Fruit fly (Drosophila melanogaster): Measurements from ENCODE around the gene aop.
A peak's percentile ranks its signal among the peaks of the same experiment; 100 is the strongest.

The aop gene

DNA sequence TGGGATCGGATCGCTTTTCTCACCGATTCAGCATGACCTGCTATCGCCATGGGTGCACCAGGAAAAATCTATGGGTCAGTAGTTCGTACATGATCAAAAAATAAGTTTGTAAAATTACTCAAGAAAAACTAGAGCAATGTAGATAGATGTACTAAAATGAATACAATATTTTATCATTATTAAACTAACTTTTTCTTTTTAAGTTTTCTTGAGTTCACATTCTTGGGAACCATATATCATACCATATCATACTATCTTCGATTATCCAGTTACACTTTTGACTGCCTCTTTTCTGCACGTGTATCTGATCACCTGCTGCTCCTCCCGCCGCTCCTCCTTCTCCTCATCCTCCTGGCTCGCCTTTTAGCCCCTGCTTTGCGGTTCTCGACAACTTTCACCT, 6.8 kb upstream of the aop start (continued):
- peak; percentile 66 for TF ChIP-seq CG6276 (GFP tag; optimal IDR thresholded peaks at IDR 0.05)
- peak; percentile 29 for TF ChIP-seq topi (GFP tag; optimal IDR thresholded peaks at IDR 0.05)
- peak; percentile 47 for TF ChIP-seq CG10631 (GFP tag; optimal IDR thresholded peaks at IDR 0.05)
- peak; percentile 20 for TF ChIP-seq Sox102F (GFP tag; optimal IDR thresholded peaks at IDR 0.05)
- TF ChIP-seq CG9139 (GFP tag; optimal IDR thresholded peaks at IDR 0.05) = no peak
- TF ChIP-seq vri (GFP tag; optimal IDR thresholded peaks at IDR 0.05) = no peak
- peak; percentile 40 for TF ChIP-seq CG3919 (GFP tag; optimal IDR thresholded peaks at IDR 0.05)
- no peak for TF ChIP-seq Sox15 (GFP tag; optimal IDR thresholded peaks at IDR 0.05)
- TF ChIP-seq CG11762 (GFP tag; optimal IDR thresholded peaks at IDR 0.05; ENCODE audit: insufficient read depth) = peak; percentile 2
- peak; percentile 7; the same call in 1 of the 3 replicates for TF ChIP-seq eg (GFP tag; IDR thresholded peaks at IDR 0.05)
- TF ChIP-seq lz (GFP tag; optimal IDR thresholded peaks at IDR 0.05) = peak; percentile 36
- TF ChIP-seq Blimp-1 (GFP tag; optimal IDR thresholded peaks at IDR 0.05) = no peak
- TF ChIP-seq achi (GFP tag; optimal IDR thresholded peaks at IDR 0.05) = peak; percentile 57
- no peak for TF ChIP-seq fkh (GFP tag; optimal IDR thresholded peaks at IDR 0.05)
- peak; percentile 8 for TF ChIP-seq CG8319 (GFP tag; optimal IDR thresholded peaks at IDR 0.05)
- TF ChIP-seq CG4318 (GFP tag; optimal IDR thresholded peaks at IDR 0.05) = peak; percentile 67
- peak; percentile 48 for TF ChIP-seq Met (GFP tag; optimal IDR thresholded peaks at IDR 0.05)
- no peak for TF ChIP-seq CG16779 (tag; optimal IDR thresholded peaks at IDR 0.05)
- TF ChIP-seq Hr4 (GFP tag; optimal IDR thresholded peaks at IDR 0.05) = peak; percentile 47
- TF ChIP-seq CG6163 (GFP tag; IDR thresholded peaks at IDR 0.05) = 0 out of 3 replicates have a peak, but pooled peaks have one; percentile 27
- no peak for TF ChIP-seq CG6808 (GFP tag; optimal IDR thresholded peaks at IDR 0.05)
- no peak for TF ChIP-seq CG1621 (tag; optimal IDR thresholded peaks at IDR 0.05)
- no peak for TF ChIP-seq CG6854 (GFP tag; optimal IDR thresholded peaks at IDR 0.05)
- TF ChIP-seq Eip75B (GFP tag; optimal IDR thresholded peaks at IDR 0.05) = peak; percentile 39
- peak; percentile 42 for TF ChIP-seq CG8632 (GFP tag; optimal IDR thresholded peaks at IDR 0.05)
- peak; percentile 14 for TF ChIP-seq CG31627 (GFP tag; optimal IDR thresholded peaks at IDR 0.05)
- peak; percentile 29 for TF ChIP-seq acj6 (GFP tag; optimal IDR thresholded peaks at IDR 0.05)
- peak; percentile 6 for TF ChIP-seq Ets21C (GFP tag; optimal IDR thresholded peaks at IDR 0.05)
- TF ChIP-seq Hr38 (GFP tag; optimal IDR thresholded peaks at IDR 0.05) = no peak
- TF ChIP-seq salr (GFP tag; optimal IDR thresholded peaks at IDR 0.05) = no peak
- no peak for TF ChIP-seq cyc (GFP tag; optimal IDR thresholded peaks at IDR 0.05)
- TF ChIP-seq CG6792 (GFP tag; optimal IDR thresholded peaks at IDR 0.05) = peak; percentile 54
- no peak for TF ChIP-seq spab (GFP tag; optimal IDR thresholded peaks at IDR 0.05)
- TF ChIP-seq Gug (GFP tag; IDR thresholded peaks at IDR 0.05) = 0 out of 2 replicates have a peak, but pooled peaks have one; percentile 12
- TF ChIP-seq CG7368 (GFP tag; optimal IDR thresholded peaks at IDR 0.05) = peak; percentile 8
- TF ChIP-seq Sox14 (GFP tag; optimal IDR thresholded peaks at IDR 0.05) = peak; percentile 42
- no peak for TF ChIP-seq net (GFP tag; optimal IDR thresholded peaks at IDR 0.05)
- TF ChIP-seq svp (GFP tag) = peak; percentile 62
- TF ChIP-seq dsx (GFP tag; optimal IDR thresholded peaks at IDR 0.05; ENCODE audit: poor library complexity, severe bottlenecking) = no peak
- TF ChIP-seq esn (GFP tag; optimal IDR thresholded peaks at IDR 0.05) = peak; percentile 53
- TF ChIP-seq Hr39 (GFP tag; optimal IDR thresholded peaks at IDR 0.05) = peak; percentile 19

DNA sequence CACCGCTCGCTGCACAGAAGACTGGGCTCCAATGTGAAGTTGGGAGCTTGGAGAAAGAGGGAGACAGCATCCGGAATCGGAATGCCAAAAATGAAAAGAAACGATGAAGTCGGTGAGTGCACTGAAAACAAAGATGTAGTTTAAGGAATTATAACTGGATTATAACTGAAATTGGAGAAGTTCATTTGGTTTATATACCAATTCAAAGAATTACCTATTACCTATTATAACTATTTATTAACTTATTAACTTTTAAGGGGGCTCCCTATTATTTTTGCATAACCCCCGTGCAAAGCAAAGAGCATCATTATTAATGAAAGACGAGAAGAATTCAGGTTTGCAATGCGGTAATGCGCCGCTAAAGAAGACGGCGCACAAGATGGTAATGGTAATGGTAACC, 6.1 kb upstream of the aop start:
- TF ChIP-seq Hr4 (GFP tag; optimal IDR thresholded peaks at IDR 0.05) (no peak), CG7368 (GFP tag; optimal IDR thresholded peaks at IDR 0.05) (peak; percentile 10), dac (GFP tag; optimal IDR thresholded peaks at IDR 0.05) (no peak), svp (GFP tag) (peak; percentile 81), CG1621 (tag; optimal IDR thresholded peaks at IDR 0.05) (no peak), topi (GFP tag; optimal IDR thresholded peaks at IDR 0.05) (peak; percentile 17), Ets96B (tag; optimal IDR thresholded peaks at IDR 0.05) (peak; percentile 38), achi (GFP tag; optimal IDR thresholded peaks at IDR 0.05) (peak; percentile 61), Sox102F (GFP tag; optimal IDR thresholded peaks at IDR 0.05) (peak; percentile 51), Eip93F (GFP tag; optimal IDR thresholded peaks at IDR 0.05) (peak; percentile 16), CG15336 (GFP tag; IDR thresholded peaks at IDR 0.05) (0 out of 2 replicates have a peak, but pooled peaks have one; percentile 55), esn (GFP tag; optimal IDR thresholded peaks at IDR 0.05) (peak; percentile 56), CG6792 (GFP tag; optimal IDR thresholded peaks at IDR 0.05) (peak; percentile 52), Hr38 (GFP tag; optimal IDR thresholded peaks at IDR 0.05) (no peak), Sox14 (GFP tag; optimal IDR thresholded peaks at IDR 0.05) (peak; percentile 9), CG32006 (GFP tag; optimal IDR thresholded peaks at IDR 0.05) (peak; percentile 62), cyc (GFP tag; optimal IDR thresholded peaks at IDR 0.05) (no peak), CG8632 (GFP tag; optimal IDR thresholded peaks at IDR 0.05) (peak; percentile 26), Blimp-1 (GFP tag; optimal IDR thresholded peaks at IDR 0.05) (no peak), salr (GFP tag; optimal IDR thresholded peaks at IDR 0.05) (peak in 1 of 2 experiments; percentile 27), CG9139 (GFP tag; optimal IDR thresholded peaks at IDR 0.05) (no peak), CG11902 (GFP tag; optimal IDR thresholded peaks at IDR 0.05) (no peak), Sox15 (GFP tag; optimal IDR thresholded peaks at IDR 0.05) (peak; percentile 17), CG6854 (GFP tag; optimal IDR thresholded peaks at IDR 0.05) (no peak), Lpt (GFP tag; optimal IDR thresholded peaks at IDR 0.05) (no peak), lz (GFP tag; optimal IDR thresholded peaks at IDR 0.05) (no peak), CG6808 (GFP tag; optimal IDR thresholded peaks at IDR 0.05) (no peak), net (GFP tag; optimal IDR thresholded peaks at IDR 0.05) (no peak), CG6276 (GFP tag; optimal IDR thresholded peaks at IDR 0.05) (peak; percentile 56)
